Fruit fly (Drosophila melanogaster): ENCODE data around the gene RagA-B.
A peak's percentile ranks its signal among the peaks of the same experiment; 100 is the strongest.

The RagA-B gene

dm6 chr3R:8978768-8979167, 5.3 kb downstream of the RagA-B start (continued):
- TF ChIP-seq wor (GFP tag; IDR thresholded peaks at IDR 0.05) (peak; percentile 46), CG18262 (tag; optimal IDR thresholded peaks at IDR 0.05) (peak; percentile 23), so (GFP tag; IDR thresholded peaks at IDR 0.05) (peak; percentile 42; the same call in 1 of the 3 replicates), CG31441 (GFP tag; IDR thresholded peaks at IDR 0.05) (0 out of 2 replicates have a peak, but pooled peaks have one; percentile 39), CG13424 (tag; optimal IDR thresholded peaks at IDR 0.05) (peak; percentile 56), CG8388 (GFP tag; optimal IDR thresholded peaks at IDR 0.05) (peak; percentile 63), CG2889 (GFP tag; IDR thresholded peaks at IDR 0.05) (no peak), corto (GFP tag; optimal IDR thresholded peaks at IDR 0.05) (peak; percentile 35), BtbVII (GFP tag; optimal IDR thresholded peaks at IDR 0.05) (no peak), z (GFP tag; IDR thresholded peaks at IDR 0.05) (no peak), CG33213 (GFP tag; optimal IDR thresholded peaks at IDR 0.05) (no peak), sim (GFP tag; IDR thresholded peaks at IDR 0.05) (no peak), HmgZ (tag; optimal IDR thresholded peaks at IDR 0.05) (no peak), CG9797 (GFP tag; optimal IDR thresholded peaks at IDR 0.05) (no peak), Nf-YC (tag; optimal IDR thresholded peaks at IDR 0.05) (no peak), pita (GFP tag; optimal IDR thresholded peaks at IDR 0.05) (no peak), CG17385 (GFP tag; optimal IDR thresholded peaks at IDR 0.05) (peak; percentile 16), tna (GFP tag; IDR thresholded peaks at IDR 0.05; ENCODE audit: partially characterized antibody) (no peak), phol (tag; optimal IDR thresholded peaks at IDR 0.05) (peak; percentile 57), p53 (GFP tag; optimal IDR thresholded peaks at IDR 0.05) (no peak), CG13287 (GFP tag; IDR thresholded peaks at IDR 0.05; ENCODE audit: partially characterized antibody) (no peak), slbo (GFP tag; IDR thresholded peaks at IDR 0.05) (no peak), CoRest (tag; optimal IDR thresholded peaks at IDR 0.05) (peak; percentile 54), sc (optimal IDR thresholded peaks at IDR 0.05) (no peak), sc (GFP tag; optimal IDR thresholded peaks at IDR 0.05) (peak; percentile 3), CG10959 (GFP tag; IDR thresholded peaks at IDR 0.05) (no peak), dm (GFP tag; optimal IDR thresholded peaks at IDR 0.05) (no peak), bcd (GFP tag; optimal IDR thresholded peaks at IDR 0.05) (peak; percentile 12), en (GFP tag; optimal IDR thresholded peaks at IDR 0.05) (no peak), CG14014 (GFP tag; IDR thresholded peaks at IDR 0.05) (0 out of 2 replicates have a peak, but pooled peaks have one; percentile 40), CG13296 (GFP tag; optimal IDR thresholded peaks at IDR 0.05) (no peak), E2f2 (GFP tag; IDR thresholded peaks at IDR 0.05) (0 out of 2 replicates have a peak, but pooled peaks have one; percentile 10), rib (GFP tag; IDR thresholded peaks at IDR 0.05) (no peak), unc-4 (GFP tag; IDR thresholded peaks at IDR 0.05; ENCODE audit: partially characterized antibody) (no peak), CG17568 (GFP tag; optimal IDR thresholded peaks at IDR 0.05) (no peak), gcm2 (GFP tag; optimal IDR thresholded peaks at IDR 0.05) (no peak), dmrt11E (tag; optimal IDR thresholded peaks at IDR 0.05) (no peak), knrl (GFP tag; IDR thresholded peaks at IDR 0.05; ENCODE audit: partially characterized antibody) (no peak), CG17912 (GFP tag; optimal IDR thresholded peaks at IDR 0.05) (no peak), Sry-δ (GFP tag; optimal IDR thresholded peaks at IDR 0.05) (no peak), usp (GFP tag; optimal IDR thresholded peaks at IDR 0.05) (no peak), da (GFP tag; optimal IDR thresholded peaks at IDR 0.05) (no peak), Hr39 (optimal IDR thresholded peaks at IDR 0.05) (no peak), CG18599 (GFP tag; optimal IDR thresholded peaks at IDR 0.05) (no peak), CG30020 (tag; optimal IDR thresholded peaks at IDR 0.05) (no peak), Rx (GFP tag; IDR thresholded peaks at IDR 0.05) (no peak), pfk (GFP tag; optimal IDR thresholded peaks at IDR 0.05) (no peak), CG16779 (GFP tag; IDR thresholded peaks at IDR 0.05) (no peak), Tbp (GFP tag; optimal IDR thresholded peaks at IDR 0.05) (no peak), Dbx (GFP tag; IDR thresholded peaks at IDR 0.05) (no peak), CG11398 (GFP tag; optimal IDR thresholded peaks at IDR 0.05) (no peak), unpg (GFP tag; optimal IDR thresholded peaks at IDR 0.05) (peak; percentile 41)
